Fruit fly (Drosophila melanogaster): ENCODE data around the gene CG6179.

CG6179 gene

DNA sequence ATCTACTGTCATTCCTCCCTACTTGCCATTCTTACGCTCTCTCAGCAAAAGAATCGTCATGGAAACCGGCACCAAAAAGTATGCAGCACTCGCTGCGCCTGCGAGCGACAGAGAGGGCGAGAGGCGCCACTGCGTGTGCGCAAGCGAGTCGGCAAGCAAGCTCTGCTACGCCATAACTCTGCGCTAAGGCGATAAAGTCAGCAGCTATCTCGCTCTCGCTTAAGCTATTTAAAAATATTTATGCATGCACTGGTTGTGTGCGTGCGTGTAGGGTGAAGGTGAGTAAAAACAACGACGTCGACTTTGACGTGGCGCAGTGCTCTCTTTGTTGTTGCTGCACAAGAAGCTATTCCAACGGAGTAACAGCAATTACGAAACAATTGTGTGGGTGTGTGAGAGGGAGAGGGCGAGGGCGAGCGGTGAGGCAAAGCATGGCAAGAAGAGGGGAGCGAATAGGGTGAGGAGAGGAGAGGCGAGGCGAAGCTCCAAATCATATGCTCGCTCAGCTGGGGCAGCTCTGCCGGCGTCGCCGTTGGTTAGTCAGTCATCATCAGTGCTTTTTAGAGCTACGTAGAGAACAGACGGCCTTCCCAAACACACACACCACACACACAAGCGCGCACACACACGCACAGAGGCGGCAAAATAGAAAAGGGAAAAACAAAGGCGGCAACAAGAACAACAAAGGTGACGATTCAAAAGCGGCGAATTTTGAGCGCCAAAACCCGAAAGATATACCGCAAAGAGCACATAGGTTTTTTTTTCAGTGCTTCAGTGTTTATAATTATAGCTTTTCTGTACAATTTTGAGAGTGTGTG, 13.6 kb upstream of the CG6179 start, which contains the start of gene CrebB (continued):
- TF ChIP-seq CG4820 (GFP tag; optimal IDR thresholded peaks at IDR 0.05) (no peak), Dip3 (GFP tag; optimal IDR thresholded peaks at IDR 0.05) (peak; percentile 41), unpg (GFP tag; optimal IDR thresholded peaks at IDR 0.05) (peak; percentile 5), CG8089 (GFP tag; optimal IDR thresholded peaks at IDR 0.05) (no peak), grau (tag; optimal IDR thresholded peaks at IDR 0.05) (peak; percentile 15), CG7839 (tag; optimal IDR thresholded peaks at IDR 0.05) (peak; percentile 34), CG8478 (optimal IDR thresholded peaks at IDR 0.05) (peak; percentile 97), CG9876 (GFP tag; optimal IDR thresholded peaks at IDR 0.05) (peak; percentile 17), cas (GFP tag; IDR thresholded peaks at IDR 0.05) (no peak), D19B (GFP tag; optimal IDR thresholded peaks at IDR 0.05) (no peak), dimm (GFP tag; IDR thresholded peaks at IDR 0.05) (no peak), CG11504 (tag; optimal IDR thresholded peaks at IDR 0.05) (no peak), bigmax (GFP tag; optimal IDR thresholded peaks at IDR 0.05) (no peak), ken (GFP tag; IDR thresholded peaks at IDR 0.05) (no peak), sqz (GFP tag; optimal IDR thresholded peaks at IDR 0.05) (no peak), eve (GFP tag; optimal IDR thresholded peaks at IDR 0.05) (no peak), Meics (GFP tag; optimal IDR thresholded peaks at IDR 0.05) (peak; percentile 18), sr (GFP tag; IDR thresholded peaks at IDR 0.05) (peak; percentile 99), Xbp1 (GFP tag; optimal IDR thresholded peaks at IDR 0.05) (peak; percentile 12), fd96Cb (tag; optimal IDR thresholded peaks at IDR 0.05) (no peak), abd-A (tag; optimal IDR thresholded peaks at IDR 0.05) (peak; percentile 98), gcm2 (GFP tag; optimal IDR thresholded peaks at IDR 0.05) (no peak), caup (GFP tag; optimal IDR thresholded peaks at IDR 0.05; ENCODE audit: severe bottlenecking) (peak; percentile 17), klu (GFP tag; IDR thresholded peaks at IDR 0.05) (peak; percentile 92), CHES-1-like (GFP tag; optimal IDR thresholded peaks at IDR 0.05) (no peak), CG4707 (GFP tag; optimal IDR thresholded peaks at IDR 0.05) (no peak), Trl (optimal IDR thresholded peaks at IDR 0.05) (peak; percentile 51 to 80), Trl (GFP tag; optimal IDR thresholded peaks at IDR 0.05) (peak; percentile 7), bcd (GFP tag; optimal IDR thresholded peaks at IDR 0.05) (no peak), Sry-β (GFP tag; optimal IDR thresholded peaks at IDR 0.05) (no peak), CG31441 (GFP tag; IDR thresholded peaks at IDR 0.05) (no peak), CG15011 (GFP tag; optimal IDR thresholded peaks at IDR 0.05) (no peak), br (optimal IDR thresholded peaks at IDR 0.05) (no peak), CG11085 (GFP tag; IDR thresholded peaks at IDR 0.05) (peak; percentile 40; the same call in 1 of the 2 replicates), Rfx (GFP tag; IDR thresholded peaks at IDR 0.05) (peak; percentile 82), dmrt11E (tag; optimal IDR thresholded peaks at IDR 0.05) (no peak), lov (optimal IDR thresholded peaks at IDR 0.05) (no peak), lov (GFP tag; IDR thresholded peaks at IDR 0.05) (no peak), CG7271 (tag; optimal IDR thresholded peaks at IDR 0.05) (no peak), az2 (GFP tag; optimal IDR thresholded peaks at IDR 0.05) (no peak), CG14014 (GFP tag; IDR thresholded peaks at IDR 0.05) (peak; percentile 43; the same call in 1 of the 2 replicates), pita (GFP tag; optimal IDR thresholded peaks at IDR 0.05) (no peak), CG1602 (GFP tag; optimal IDR thresholded peaks at IDR 0.05) (no peak), Vsx1 (GFP tag; optimal IDR thresholded peaks at IDR 0.05) (peak; percentile 54), Camta (GFP tag; optimal IDR thresholded peaks at IDR 0.05) (no peak), CG12391 (tag; optimal IDR thresholded peaks at IDR 0.05) (no peak), pzg (GFP tag; optimal IDR thresholded peaks at IDR 0.05) (peak; percentile 5), crp (GFP tag; optimal IDR thresholded peaks at IDR 0.05) (peak in 1 of 2 experiments; percentile 86), chif (GFP tag; optimal IDR thresholded peaks at IDR 0.05) (no peak), CG12942 (GFP tag; optimal IDR thresholded peaks at IDR 0.05) (no peak), kni (GFP tag; optimal IDR thresholded peaks at IDR 0.05) (peak; percentile 91)
